Worm (Caenorhabditis elegans): ENCODE results near the gene F14D7.2.
"Not testable (repeated sequence)": the region's sequence is repeated elsewhere in the genome, so short reads cannot be mapped to it uniquely, and the experiment has no call there.

F14D7.2 gene

ce11 chrV:14312695-14313094 is 19.2 kb upstream of the F14D7.2 start, which contains the start of gene F14D7.8:
TSS of gene F14D7.8 (minus strand) at chrV:14312795.
- TF ChIP-seq ceh-22 (tag; optimal IDR thresholded peaks at IDR 0.05) (no peak), ceh-45 (GFP tag; IDR thresholded peaks at IDR 0.05) (no peak), unc-55 (GFP tag; optimal IDR thresholded peaks at IDR 0.05) (no peak), ttx-3 (tag; optimal IDR thresholded peaks at IDR 0.05) (no peak), sdc-2 (tag; optimal IDR thresholded peaks at IDR 0.05) (no peak), gmeb-2 (tag; optimal IDR thresholded peaks at IDR 0.05) (no peak), dmd-4 (tag; optimal IDR thresholded peaks at IDR 0.05; ENCODE audit: borderline replicate concordance) (no peak), F13H6.1 (tag; optimal IDR thresholded peaks at IDR 0.05) (no peak)

- TF ChIP-seq sox-2 (GFP tag; IDR thresholded peaks at IDR 0.05) (no peak), pqm-1 (tag; optimal IDR thresholded peaks at IDR 0.05) (no peak), ceh-6 (GFP tag; optimal IDR thresholded peaks at IDR 0.05) (no peak)
These were observed 17.6 kb upstream of the F14D7.2 start, which contains the start of gene ddn-3 for ce11 chrV:14311115-14311514. TSS of gene ddn-3 (minus strand) at chrV:14311215.

- not testable (repeated sequence) for TF ChIP-seq ets-4, K02D7.2, ceh-18 (tag; optimal IDR thresholded peaks at IDR 0.05)
These were observed 16.1 kb upstream of the F14D7.2 start, which contains the start of gene F14D7.14 for ce11 chrV:14309632-14310031. TSS of gene F14D7.14 (plus strand) at chrV:14309932.

- TF ChIP-seq ceh-6 (GFP tag; optimal IDR thresholded peaks at IDR 0.05); unc-42 (tag; optimal IDR thresholded peaks at IDR 0.05); hlh-15 (tag; optimal IDR thresholded peaks at IDR 0.05): not testable (repeated sequence)
These were observed 14.6 kb upstream of the F14D7.2 start, which contains the start of gene spig-5 for ce11 chrV:14308164-14308563. TSS of gene spig-5 (plus strand) at chrV:14308464.

- not testable (repeated sequence) for TF ChIP-seq ets-4 (tag; optimal IDR thresholded peaks at IDR 0.05); C08G9.2 (tag; optimal IDR thresholded peaks at IDR 0.05); K09A11.1 (tag; optimal IDR thresholded peaks at IDR 0.05; ENCODE audit: insufficient read depth)
These were observed 13.3 kb upstream of the F14D7.2 start, which contains the start of gene spig-4 for ce11 chrV:14306771-14307170. TSS of gene spig-4 (minus strand) at chrV:14306871.

- no peak for TF ChIP-seq ceh-9 (tag; optimal IDR thresholded peaks at IDR 0.05)
- peak; percentile 21 for TF ChIP-seq elt-2 (tag; optimal IDR thresholded peaks at IDR 0.05)
- no peak for TF ChIP-seq nhr-11 (tag; optimal IDR thresholded peaks at IDR 0.05)
These were observed 7.6 kb upstream of the F14D7.2 start, which contains the start of gene F14D7.6 for ce11 chrV:14301076-14301475. TSS of gene F14D7.6 (plus strand) at chrV:14301413.

- TF ChIP-seq pqm-1 (tag; optimal IDR thresholded peaks at IDR 0.05) (no peak), npax-4 (tag; optimal IDR thresholded peaks at IDR 0.05) (no peak), tbx-7 (tag; optimal IDR thresholded peaks at IDR 0.05) (no peak), C08G9.2 (tag; optimal IDR thresholded peaks at IDR 0.05) (no peak), ceh-19 (GFP tag; optimal IDR thresholded peaks at IDR 0.05) (no peak), eyg-1 (tag; optimal IDR thresholded peaks at IDR 0.05) (no peak), nhr-232 (tag; optimal IDR thresholded peaks at IDR 0.05) (no peak), elt-2 (tag; optimal IDR thresholded peaks at IDR 0.05) (no peak), ceh-30 (tag; optimal IDR thresholded peaks at IDR 0.05) (no peak), C38D4.7 (GFP tag; optimal IDR thresholded peaks at IDR 0.05) (no peak), pros-1 (tag; optimal IDR thresholded peaks at IDR 0.05) (no peak), ceh-45 (GFP tag; IDR thresholded peaks at IDR 0.05) (no peak), hlh-6 (tag; optimal IDR thresholded peaks at IDR 0.05) (no peak), mec-3 (tag; optimal IDR thresholded peaks at IDR 0.05; ENCODE audit: borderline replicate concordance) (no peak), dve-1 (tag; optimal IDR thresholded peaks at IDR 0.05) (no peak), ceh-22 (tag; optimal IDR thresholded peaks at IDR 0.05) (no peak), Y22D7AL.16 (tag; optimal IDR thresholded peaks at IDR 0.05) (no peak), fkh-6 (tag; optimal IDR thresholded peaks at IDR 0.05) (no peak), ztf-16 (tag; optimal IDR thresholded peaks at IDR 0.05) (no peak)
These were observed 6.1 kb upstream of the F14D7.2 start, which contains the start of the genes spig-3 and F14D7.12 for ce11 chrV:14299569-14300064. TSS of gene spig-3 (minus strand) at chrV:14299669. TSS of gene F14D7.12 (plus strand) at chrV:14300014.

All from whole organism, late embryonic.